Worm (Caenorhabditis elegans) whole organism, late embryonic: ENCODE results near the gene C15C8.7.

Source experiments
- C38D4.7 ChIP-seq: fragments of 200-800 bp; sonication (Bioruptor generic); optimal IDR thresholded peaks from 2 replicates; lab custom pipeline; 2018; ENCODE audit warnings: mild to moderate bottlenecking, missing genetic modification characterization, moderate library complexity, missing compliant biosample characterization
- ceh-2 ChIP-seq: sonication (generic microtip); optimal IDR thresholded peaks from 2 replicates; lab custom pipeline; 2016; ENCODE audit warnings: missing genotype, missing genetic modification characterization, missing compliant biosample characterization
- ceh-45 ChIP-seq: fragments of 200-800 bp; sonication (Bioruptor generic); IDR thresholded peaks from 2 replicates; pipeline ENCODE4 v1.3.6; 2022; ENCODE audit warnings: missing genetic modification reagents, missing genetic modification characterization, missing compliant biosample characterization
- lim-6 ChIP-seq: sonication (generic microtip); optimal IDR thresholded peaks from 2 replicates; lab custom pipeline; 2016; ENCODE audit warnings: missing genetic modification characterization, missing compliant biosample characterization
- pag-3 ChIP-seq: sonication (generic microtip); optimal IDR thresholded peaks from 2 replicates; lab custom pipeline; 2016; ENCODE audit warnings: missing compliant biosample characterization, missing genetic modification characterization, borderline replicate concordance
- pax-1 ChIP-seq: fragments of 150-350 bp; optimal IDR thresholded peaks from 2 replicates; lab custom pipeline; 2014; ENCODE audit warnings: missing biosample characterization, missing genetic modification characterization
- pqm-1 ChIP-seq: sonication (generic microtip); optimal IDR thresholded peaks from 2 replicates; lab custom pipeline; 2016; ENCODE audit warnings: missing genetic modification characterization, missing compliant biosample characterization
- unc-86 ChIP-seq: sonication (generic microtip); optimal IDR thresholded peaks from 2 replicates; lab custom pipeline; 2016; ENCODE audit warnings: missing genetic modification characterization, missing compliant biosample characterization

- TF ChIP-seq pqm-1, result no peak
- no peak for TF ChIP-seq unc-86 (tag; lab: Kevin White, UChicago)
- TF ChIP-seq pax-1, result no peak
- TF ChIP-seq pag-3, result no peak
- no peak for TF ChIP-seq lim-6
- no peak for TF ChIP-seq ceh-45 (GFP tag; lab: Robert Waterston, UW)
- no peak for TF ChIP-seq C38D4.7 (GFP tag; lab: Kevin White, UChicago)
- TF ChIP-seq ceh-2 (tag; lab: Kevin White, UChicago), result no peak
These were observed 28.4 kb downstream of the C15C8.7 start, which contains the start of gene str-178 for ce11 chrV:12716447-12716846.
